Fruit fly (Drosophila melanogaster) whole organism, prepupa: ENCODE results near the gene CG33270.

Experiments
- CG6792 ChIP-seq: fragments of 200-800 bp; sonication (Bioruptor generic); optimal IDR thresholded peaks from 3 replicates; lab custom pipeline; 2016; ENCODE audit warnings: missing biosample characterization, missing genetic modification characterization
- CG8119 ChIP-seq: fragments of 200-800 bp; sonication (Bioruptor generic); IDR thresholded peaks from 3 replicates; pipeline ENCODE4 v1.3.6; 2022; ENCODE audit warnings: missing biosample characterization, missing genetic modification characterization
- Gug ChIP-seq: fragments of 200-800 bp; sonication (Bioruptor generic); IDR thresholded peaks from 2 replicates; pipeline ENCODE4 v1.3.6; 2022; ENCODE audit warnings: missing biosample characterization, missing genetic modification characterization
- Hr39 ChIP-seq: fragments of 200-800 bp; sonication (Bioruptor generic); optimal IDR thresholded peaks from 2 replicates; lab custom pipeline; 2016; ENCODE audit warnings: missing biosample characterization, missing genetic modification characterization
- Met ChIP-seq: fragments of 200-800 bp; sonication (Bioruptor generic); optimal IDR thresholded peaks from 3 replicates; lab custom pipeline; 2016; ENCODE audit warnings: missing biosample characterization, missing genetic modification characterization
- achi ChIP-seq: fragments of 200-800 bp; sonication (Bioruptor generic); optimal IDR thresholded peaks from 3 replicates; lab custom pipeline; 2016; ENCODE audit warnings: missing biosample characterization, missing genetic modification characterization

DNA sequence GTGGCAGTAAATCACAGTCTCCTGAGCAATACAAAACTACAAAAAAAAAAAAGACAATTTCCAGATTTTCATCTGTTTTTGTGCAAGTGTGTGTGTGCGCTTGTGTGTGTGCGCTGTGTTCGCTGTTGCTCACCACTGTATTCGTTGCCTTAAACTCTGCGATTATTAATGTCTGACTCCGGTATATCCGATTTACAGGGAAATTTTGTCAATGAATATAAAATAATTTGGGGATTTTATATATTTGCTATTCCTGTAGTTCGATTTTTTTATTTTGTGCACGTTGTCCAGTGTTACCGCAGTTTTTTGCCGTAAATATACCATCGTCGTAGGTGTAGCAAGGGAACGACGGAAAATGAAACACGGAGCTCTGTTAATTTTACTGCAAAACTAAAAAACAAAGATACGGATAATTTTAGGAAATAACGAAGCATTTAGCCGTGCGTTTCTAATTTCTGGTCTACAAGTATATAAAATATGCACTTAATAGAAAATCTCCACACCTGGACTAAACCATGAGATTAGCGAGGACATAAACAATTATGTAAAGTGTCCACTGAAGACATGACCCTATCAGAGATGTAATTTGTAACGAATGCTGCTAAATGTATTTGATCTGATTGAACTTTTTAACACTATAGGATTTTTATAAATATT lies 30.9 kb upstream of the CG33270 start, which contains the start of gene Duba:
- TF ChIP-seq achi (no peak), CG8119 (GFP tag; lab: Robert Waterston, UW) (no peak), CG6792 (GFP tag; lab: Kevin White, UChicago) (no peak), Met (GFP tag; lab: Kevin White, UChicago) (no peak), Gug (GFP tag; lab: Robert Waterston, UW) (no peak), Hr39 (GFP tag; lab: Kevin White, UChicago) (no peak)
